Worm (Caenorhabditis elegans) whole organism, L4/young adult: ENCODE data around the gene ced-13.

Source experiments
- W03F9.2 ChIP-seq: fragments of 150-350 bp; optimal IDR thresholded peaks from 2 replicates; lab custom pipeline; 2014; ENCODE audit warnings: missing biosample characterization, missing genetic modification characterization
- dao-5 ChIP-seq: sonication (generic microtip); optimal IDR thresholded peaks from 2 replicates; lab custom pipeline; 2016; ENCODE audit warnings: missing genotype, missing genetic modification characterization, moderate library complexity, missing compliant biosample characterization
- him-1 ChIP-seq: sonication (generic microtip); optimal IDR thresholded peaks from 2 replicates; lab custom pipeline; 2016; ENCODE audit warnings: missing genotype, missing genetic modification reagents, missing genetic modification characterization, missing compliant biosample characterization

DNA sequence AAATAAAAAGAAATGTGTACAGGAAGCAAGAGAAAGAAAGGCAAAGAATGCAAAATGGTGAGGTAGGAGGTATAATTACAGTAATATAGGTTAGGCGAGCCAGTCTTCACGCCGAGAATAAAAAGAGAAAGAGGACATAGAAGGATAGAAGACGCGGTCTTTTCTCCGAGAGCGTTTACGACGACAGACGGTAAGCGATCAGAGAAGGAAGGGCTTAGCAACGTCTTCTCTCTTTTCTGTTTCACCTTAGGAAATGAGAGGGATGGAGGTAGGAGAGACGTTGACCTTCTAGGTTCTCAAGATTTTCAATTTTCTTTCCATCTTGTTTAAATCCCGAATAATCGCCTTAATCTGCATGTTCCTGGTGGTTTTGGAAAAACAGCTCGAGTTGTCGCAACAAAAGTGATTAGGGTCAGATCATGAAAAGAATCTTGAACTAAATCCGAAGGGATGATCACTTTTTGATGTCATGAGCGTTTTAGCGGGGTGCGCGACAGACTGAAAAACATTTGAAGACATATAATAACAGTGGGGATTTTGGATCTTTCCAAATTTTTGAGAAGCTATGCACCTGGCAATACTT lies 28.4 kb downstream of the ced-13 start, which contains the start of gene cutl-29:
- TF ChIP-seq him-1 (no peak), dao-5 (tag; lab: Kevin White, UChicago) (no peak), W03F9.2 (tag; lab: Kevin White, UChicago) (no peak)
